Fruit fly (Drosophila melanogaster): ENCODE results near the gene DCTN5-p25.

DCTN5-p25 gene

DNA sequence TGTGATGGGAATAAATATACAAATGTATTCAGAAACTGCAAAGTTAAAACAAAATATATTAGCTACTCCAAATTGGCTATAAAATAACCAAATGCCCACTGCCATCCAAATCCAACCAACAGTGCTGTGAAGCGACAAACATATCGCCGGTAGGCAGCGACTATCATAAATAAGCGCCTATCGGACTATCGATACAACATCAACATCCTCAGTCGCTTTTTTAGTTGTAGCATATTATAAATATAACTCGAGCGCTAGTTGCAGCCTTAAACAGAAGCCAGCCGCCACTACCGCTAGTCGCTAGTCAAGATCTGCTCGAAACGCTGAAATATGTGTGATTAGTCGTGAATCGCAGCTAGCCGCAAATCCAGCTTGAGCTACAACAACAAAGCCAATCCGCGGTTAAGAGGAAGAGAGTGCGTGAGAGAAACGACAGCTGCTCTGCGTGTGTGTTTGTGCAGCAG, 33.8 kb downstream of the DCTN5-p25 start:
- TF ChIP-seq CG6163 (GFP tag; IDR thresholded peaks at IDR 0.05) (peak; percentile 44; the same call in 1 of the 3 replicates), esn (GFP tag; optimal IDR thresholded peaks at IDR 0.05) (peak; percentile 23), pdm3 (GFP tag; optimal IDR thresholded peaks at IDR 0.05) (no peak), CG11902 (GFP tag; optimal IDR thresholded peaks at IDR 0.05) (no peak), Met (GFP tag; optimal IDR thresholded peaks at IDR 0.05) (no peak), svp (GFP tag) (no peak), lz (GFP tag; optimal IDR thresholded peaks at IDR 0.05) (peak; percentile 43), Blimp-1 (GFP tag; optimal IDR thresholded peaks at IDR 0.05) (no peak), Sox14 (GFP tag; optimal IDR thresholded peaks at IDR 0.05) (no peak), CG3032 (tag; optimal IDR thresholded peaks at IDR 0.05) (peak; percentile 28), spab (GFP tag; optimal IDR thresholded peaks at IDR 0.05) (no peak), CG6854 (GFP tag; optimal IDR thresholded peaks at IDR 0.05) (peak; percentile 55), CG31627 (GFP tag; optimal IDR thresholded peaks at IDR 0.05) (peak; percentile 16), Hr38 (GFP tag; optimal IDR thresholded peaks at IDR 0.05) (no peak), cyc (GFP tag; optimal IDR thresholded peaks at IDR 0.05) (peak; percentile 43)

- TF ChIP-seq Hr39 (GFP tag; optimal IDR thresholded peaks at IDR 0.05): no peak
- no peak for TF ChIP-seq Eip75B (GFP tag; optimal IDR thresholded peaks at IDR 0.05)
- TF ChIP-seq CG6276 (GFP tag; optimal IDR thresholded peaks at IDR 0.05): no peak
These were observed 38.2 kb downstream of the DCTN5-p25 start for dm6 chr2L:15043718-15044117.

DNA sequence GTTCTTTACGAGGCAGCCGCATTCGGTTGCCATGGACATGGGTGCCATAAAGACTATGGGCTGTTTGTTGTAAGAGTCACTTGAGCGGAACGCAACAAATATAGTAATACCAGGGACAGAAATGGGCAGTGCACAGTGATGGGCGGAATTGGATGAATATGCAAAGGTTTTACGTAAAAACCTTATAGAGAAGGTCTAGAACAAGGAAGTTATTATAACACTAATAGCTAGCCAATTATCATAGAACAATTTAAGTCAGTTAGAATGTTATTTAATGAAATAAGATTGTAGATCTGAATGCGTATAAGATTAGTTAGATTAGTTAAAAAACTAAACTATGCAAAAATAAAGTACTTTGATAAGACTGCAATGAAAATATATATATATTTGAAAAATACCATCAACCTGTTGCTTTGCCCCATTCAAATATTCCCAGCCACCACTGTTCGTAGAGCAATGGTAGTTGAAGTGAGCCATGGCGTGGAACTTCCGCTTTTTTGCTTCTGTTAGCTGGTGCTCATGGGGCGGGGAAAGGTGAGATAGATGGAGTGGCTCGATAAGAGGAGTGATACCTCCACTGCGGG, 47.4 kb downstream of the DCTN5-p25 start:
- TF ChIP-seq Lpt (GFP tag; optimal IDR thresholded peaks at IDR 0.05) (peak; percentile 18), CG8119 (GFP tag; IDR thresholded peaks at IDR 0.05) (peak; percentile 31; the same call in 1 of the 3 replicates), topi (GFP tag; optimal IDR thresholded peaks at IDR 0.05) (no peak), CG10631 (GFP tag; optimal IDR thresholded peaks at IDR 0.05) (peak; percentile 49)

- TF ChIP-seq Smox (GFP tag; optimal IDR thresholded peaks at IDR 0.05) (no peak), Ets96B (tag; optimal IDR thresholded peaks at IDR 0.05) (no peak), Hr4 (GFP tag; optimal IDR thresholded peaks at IDR 0.05) (no peak), Eip75B (GFP tag; optimal IDR thresholded peaks at IDR 0.05) (no peak), CG6854 (GFP tag; optimal IDR thresholded peaks at IDR 0.05) (no peak), CG11762 (GFP tag; optimal IDR thresholded peaks at IDR 0.05; ENCODE audit: insufficient read depth) (no peak), Lpt (GFP tag; optimal IDR thresholded peaks at IDR 0.05) (no peak), Sox15 (GFP tag; optimal IDR thresholded peaks at IDR 0.05) (no peak), spab (GFP tag; optimal IDR thresholded peaks at IDR 0.05) (no peak), CG3032 (tag; optimal IDR thresholded peaks at IDR 0.05) (no peak), CG6792 (GFP tag; optimal IDR thresholded peaks at IDR 0.05) (no peak), dac (GFP tag; optimal IDR thresholded peaks at IDR 0.05) (no peak), CG6276 (GFP tag; optimal IDR thresholded peaks at IDR 0.05) (no peak), Sox102F (GFP tag; optimal IDR thresholded peaks at IDR 0.05) (no peak)
These were observed 49.6 kb downstream of the DCTN5-p25 start for dm6 chr2L:15055105-15055504.
